Fruit fly (Drosophila melanogaster) whole organism, embryonic: ENCODE results near the gene FoxL1.

ENCODE experiments used
- Atf6 ChIP-seq: fragments of 200-800 bp; sonication (Bioruptor generic); IDR thresholded peaks from 2 replicates; pipeline ENCODE4 v1.3.6; 2022; ENCODE audit warnings: missing biosample characterization, missing genetic modification characterization
- CG10366 ChIP-seq: fragments of 200-800 bp; sonication (Bioruptor generic); IDR thresholded peaks from 2 replicates; pipeline ENCODE4 v1.3.6; 2022; ENCODE audit warnings: missing biosample characterization, missing genetic modification characterization
- CG10431 ChIP-seq: fragments of 200-800 bp; sonication (Bioruptor generic); optimal IDR thresholded peaks from 3 replicates; lab custom pipeline; 2018; ENCODE audit warnings: missing biosample characterization, mild to moderate bottlenecking, missing genetic modification characterization
- CG10959 ChIP-seq: fragments of 200-800 bp; sonication (Bioruptor generic); IDR thresholded peaks from 2 replicates; pipeline ENCODE4 v1.3.6; 2022; ENCODE audit warnings: missing biosample characterization, missing genetic modification characterization
- CG11560 ChIP-seq: fragments of 200-800 bp; sonication (Bioruptor generic); IDR thresholded peaks from 3 replicates; pipeline ENCODE4 v1.3.6; 2022; ENCODE audit warnings: missing biosample characterization, missing genetic modification characterization
- CG11695 ChIP-seq: fragments of 200-800 bp; sonication (Bioruptor generic); IDR thresholded peaks from 3 replicates; pipeline ENCODE4 v1.3.6; 2022; ENCODE audit warnings: missing biosample characterization, missing genetic modification characterization
- CG11723 ChIP-seq: fragments of 200-800 bp; sonication (Bioruptor generic); optimal IDR thresholded peaks from 2 replicates; lab custom pipeline; 2017; ENCODE audit warnings: missing biosample characterization, mild to moderate bottlenecking, missing genetic modification characterization
- CG13424 ChIP-seq: fragments of 200-800 bp; sonication (Bioruptor generic); optimal IDR thresholded peaks from 2 replicates; lab custom pipeline; 2019; ENCODE audit warnings: missing biosample characterization, mild to moderate bottlenecking, missing genetic modification characterization, moderate library complexity
- CG13894 ChIP-seq: fragments of 200-800 bp; sonication (Bioruptor generic); optimal IDR thresholded peaks from 3 replicates; lab custom pipeline; 2018; ENCODE audit warnings: missing biosample characterization, mild to moderate bottlenecking, missing genetic modification characterization, moderate library complexity
- CG14441 ChIP-seq: fragments of 200-800 bp; sonication (Bioruptor generic); IDR thresholded peaks from 2 replicates; pipeline ENCODE4 v1.3.6; 2022; ENCODE audit warnings: missing biosample characterization, missing genetic modification characterization
- CG15073 ChIP-seq: fragments of 200-800 bp; sonication (Bioruptor generic); optimal IDR thresholded peaks from 2 replicates; lab custom pipeline; 2016; ENCODE audit warnings: missing biosample characterization, missing genetic modification characterization
- CG16813 ChIP-seq: fragments of 200-800 bp; sonication (Bioruptor generic); IDR thresholded peaks from 3 replicates; pipeline ENCODE4 v1.3.6; 2022; ENCODE audit warnings: missing biosample characterization, missing genetic modification characterization; ENCODE audit not compliant: partially characterized antibody
- CG17186 ChIP-seq: fragments of 200-800 bp; sonication (Bioruptor generic); optimal IDR thresholded peaks from 3 replicates; lab custom pipeline; 2017; ENCODE audit warnings: missing biosample characterization, missing genetic modification reagents, missing genetic modification characterization
- CG17802 ChIP-seq: fragments of 200-800 bp; sonication (Bioruptor generic); optimal IDR thresholded peaks from 2 replicates; lab custom pipeline; 2018; ENCODE audit warnings: missing biosample characterization, mild to moderate bottlenecking, missing genetic modification characterization, moderate library complexity
- CG17912 ChIP-seq: fragments of 200-800 bp; sonication (Bioruptor generic); optimal IDR thresholded peaks from 2 replicates; lab custom pipeline; 2018; ENCODE audit warnings: missing biosample characterization, mild to moderate bottlenecking, missing genetic modification characterization
- CG2120 ChIP-seq: fragments of 200-800 bp; sonication (Bioruptor generic); optimal IDR thresholded peaks from 3 replicates; lab custom pipeline; 2016; ENCODE audit warnings: missing biosample characterization, missing genetic modification characterization
- CG2129 ChIP-seq: fragments of 200-800 bp; sonication (Bioruptor generic); IDR thresholded peaks from 2 replicates; pipeline ENCODE4 v1.3.6; 2022; ENCODE audit warnings: missing biosample characterization, missing genetic modification characterization; ENCODE audit not compliant: partially characterized antibody
- CG3163 ChIP-seq: fragments of 200-800 bp; sonication (Bioruptor generic); optimal IDR thresholded peaks from 3 replicates; lab custom pipeline; 2016; ENCODE audit warnings: missing biosample characterization, missing genetic modification characterization
- CG32532 ChIP-seq: fragments of 200-800 bp; sonication (Bioruptor generic); IDR thresholded peaks from 2 replicates; pipeline ENCODE4 v1.3.6; 2022; ENCODE audit warnings: missing biosample characterization, missing genetic modification characterization
- CG6175 ChIP-seq: fragments of 200-800 bp; sonication (Bioruptor generic); IDR thresholded peaks from 3 replicates; pipeline ENCODE4 v1.3.6; 2022; ENCODE audit warnings: missing biosample characterization, missing genetic modification characterization
- CG7357 ChIP-seq: fragments of 200-800 bp; sonication (Bioruptor generic); IDR thresholded peaks from 3 replicates; pipeline ENCODE4 v1.3.6; 2022; ENCODE audit warnings: missing biosample characterization, missing genetic modification characterization
- CG8290 ChIP-seq, 3 experiments: fragments of 200-800 bp; sonication (Bioruptor generic); optimal IDR thresholded peaks; 2 replicates each; lab custom pipeline; 2016 to 2019; ENCODE audit warnings: missing biosample characterization in 3 of 3, missing genetic modification characterization in 3 of 3, mild to moderate bottlenecking in 2 of 3, moderate library complexity in 1 of 3
- CG9817 ChIP-seq: fragments of 200-800 bp; sonication (Bioruptor generic); optimal IDR thresholded peaks from 2 replicates; lab custom pipeline; 2018; ENCODE audit warnings: missing biosample characterization, mild to moderate bottlenecking, missing genetic modification characterization, moderate library complexity
- CkIIα-i1 ChIP-seq: fragments of 200-800 bp; sonication (Bioruptor generic); IDR thresholded peaks from 2 replicates; pipeline ENCODE4 v1.3.6; 2022; ENCODE audit warnings: missing biosample characterization, missing genetic modification characterization
- CrebB ChIP-seq: fragments of 200-800 bp; sonication (Bioruptor generic); optimal IDR thresholded peaks from 3 replicates; lab custom pipeline; 2018; ENCODE audit warnings: missing biosample characterization, mild to moderate bottlenecking, missing genetic modification characterization
- Ets65A ChIP-seq: fragments of 200-800 bp; sonication (Bioruptor generic); peaks from one replicate; lab custom pipeline; 2016; ENCODE audit warnings: missing biosample characterization, missing genetic modification characterization
- HLH3B ChIP-seq: fragments of 200-800 bp; sonication (Bioruptor generic); IDR thresholded peaks from 2 replicates; pipeline ENCODE4 v1.3.6; 2022; ENCODE audit warnings: missing biosample characterization, missing genetic modification characterization
- HLH54F ChIP-seq: fragments of 200-800 bp; sonication (Bioruptor generic); optimal IDR thresholded peaks from 3 replicates; lab custom pipeline; 2016; ENCODE audit warnings: missing biosample characterization, missing genetic modification characterization
- Meics ChIP-seq: fragments of 200-800 bp; sonication (Bioruptor generic); optimal IDR thresholded peaks from 2 replicates; lab custom pipeline; 2017; ENCODE audit warnings: missing biosample characterization, mild to moderate bottlenecking, missing genetic modification characterization
- Rfx ChIP-seq: fragments of 200-800 bp; sonication (Bioruptor generic); IDR thresholded peaks from 2 replicates; pipeline ENCODE4 v1.3.6; 2022; ENCODE audit warnings: missing biosample characterization, missing genetic modification characterization
- TFAM ChIP-seq: fragments of 200-800 bp; sonication (Bioruptor generic); optimal IDR thresholded peaks from 2 replicates; lab custom pipeline; 2017; ENCODE audit warnings: missing biosample characterization, missing genetic modification characterization, inconsistent platforms
- Taf1 ChIP-seq: fragments of 200-800 bp; sonication (Bioruptor generic); IDR thresholded peaks from 2 replicates; pipeline ENCODE4 v1.3.6; 2022; ENCODE audit warnings: missing biosample characterization, missing genetic modification characterization
- Xbp1 ChIP-seq: fragments of 200-800 bp; sonication (Bioruptor generic); optimal IDR thresholded peaks from 3 replicates; lab custom pipeline; 2016; ENCODE audit warnings: missing biosample characterization, mild to moderate bottlenecking, missing genetic modification characterization
- ac ChIP-seq: fragments of 200-800 bp; sonication (Bioruptor generic); optimal IDR thresholded peaks from 3 replicates; lab custom pipeline; 2017; ENCODE audit warnings: missing biosample characterization, mild to moderate bottlenecking, missing genetic modification characterization
- bcd ChIP-seq: fragments of 200-800 bp; sonication (Bioruptor generic); optimal IDR thresholded peaks from 2 replicates; lab custom pipeline; 2017; ENCODE audit warnings: missing biosample characterization, mild to moderate bottlenecking, missing genetic modification characterization
- crol ChIP-seq: fragments of 200-800 bp; sonication (Bioruptor generic); IDR thresholded peaks from 2 replicates; pipeline ENCODE4 v1.3.6; 2022; ENCODE audit warnings: missing biosample characterization, missing genetic modification characterization
- ems ChIP-seq: fragments of 200-800 bp; sonication (Bioruptor generic); optimal IDR thresholded peaks from 3 replicates; lab custom pipeline; 2016; ENCODE audit warnings: missing biosample characterization, missing genetic modification characterization
- gce ChIP-seq: fragments of 200-800 bp; sonication (Bioruptor generic); IDR thresholded peaks from 3 replicates; pipeline ENCODE4 v1.3.6; 2022; ENCODE audit warnings: missing biosample characterization, missing genetic modification characterization
- grau ChIP-seq: fragments of 200-800 bp; optimal IDR thresholded peaks from 3 replicates; lab custom pipeline; 2019; ENCODE audit warnings: missing biosample characterization, mild to moderate bottlenecking, missing genetic modification characterization, moderate library complexity
- her ChIP-seq: fragments of 200-800 bp; sonication (Bioruptor generic); optimal IDR thresholded peaks from 2 replicates; lab custom pipeline; 2016; ENCODE audit warnings: missing biosample characterization, missing genetic modification characterization
- odd ChIP-seq: fragments of 200-800 bp; sonication (Bioruptor generic); optimal IDR thresholded peaks from 2 replicates; lab custom pipeline; 2017; ENCODE audit warnings: missing biosample characterization, mild to moderate bottlenecking, missing genetic modification characterization
- ranshi ChIP-seq: fragments of 200-800 bp; sonication (Bioruptor generic); IDR thresholded peaks from 2 replicates; pipeline ENCODE4 v1.3.6; 2022; ENCODE audit warnings: missing biosample characterization, missing genetic modification characterization
- row ChIP-seq: fragments of 200-800 bp; sonication (Bioruptor generic); IDR thresholded peaks from 3 replicates; pipeline ENCODE4 v1.3.6; 2022; ENCODE audit warnings: missing biosample characterization, missing genetic modification characterization
- sens-2 ChIP-seq: fragments of 200-800 bp; sonication (Bioruptor generic); IDR thresholded peaks from 2 replicates; pipeline ENCODE4 v1.3.6; 2022; ENCODE audit warnings: missing biosample characterization, missing genetic modification characterization
- seq ChIP-seq: fragments of 200-800 bp; sonication (Bioruptor generic); IDR thresholded peaks from 2 replicates; pipeline ENCODE4 v1.3.6; 2022; ENCODE audit warnings: missing biosample characterization, missing genetic modification characterization
- so ChIP-seq: fragments of 200-800 bp; sonication (Bioruptor generic); IDR thresholded peaks from 3 replicates; pipeline ENCODE4 v1.3.6; 2022; ENCODE audit warnings: missing biosample characterization, missing genetic modification characterization
- ssp ChIP-seq: fragments of 200-800 bp; sonication (Bioruptor generic); IDR thresholded peaks from 2 replicates; pipeline ENCODE4 v1.3.6; 2022; ENCODE audit warnings: missing biosample characterization, missing genetic modification characterization
- tap ChIP-seq: fragments of 200-800 bp; optimal IDR thresholded peaks from 3 replicates; lab custom pipeline; 2019; ENCODE audit warnings: missing biosample characterization, mild to moderate bottlenecking, missing genetic modification characterization, moderate library complexity
- tll ChIP-seq, 2 experiments: fragments of 200-800 bp in 1 of 2; fragments of >200 bp in 1 of 2; sonication (Bioruptor generic) in 1 of 2; optimal IDR thresholded peaks; 2 replicates each; lab custom pipeline; 2017 to 2019; ENCODE audit warnings: missing biosample characterization in 2 of 2, missing genetic modification characterization in 2 of 2, mild to moderate bottlenecking in 1 of 2, moderate library complexity in 1 of 2
- tup ChIP-seq: fragments of 200-800 bp; sonication (Bioruptor generic); optimal IDR thresholded peaks from 2 replicates; lab custom pipeline; 2016; ENCODE audit warnings: missing biosample characterization, mild to moderate bottlenecking, missing genetic modification characterization, moderate library complexity
- unc-4 ChIP-seq: fragments of 200-800 bp; sonication (Bioruptor generic); IDR thresholded peaks from 2 replicates; pipeline ENCODE4 v1.3.6; 2022; ENCODE audit warnings: missing biosample characterization, missing genetic modification characterization; ENCODE audit not compliant: partially characterized antibody
- zen ChIP-seq: fragments of 200-800 bp; sonication (Bioruptor generic); optimal IDR thresholded peaks from 3 replicates; lab custom pipeline; 2018; ENCODE audit warnings: missing biosample characterization, mild to moderate bottlenecking, missing genetic modification characterization, moderate library complexity

FoxL1 gene

dm6 chr3L:4007256-4007655 lies 11.4 kb upstream of the FoxL1 start (continued):
- TF ChIP-seq TFAM (GFP tag; lab: Kevin White, UChicago), result no peak
- no peak for TF ChIP-seq CG10959
- TF ChIP-seq CG13424 (tag; lab: Kevin White, UChicago), result peak; percentile 37
- TF ChIP-seq ems (GFP tag; lab: Kevin White, UChicago), result no peak
- no peak for TF ChIP-seq zen (tag; lab: Kevin White, UChicago)
- no peak for TF ChIP-seq ssp (GFP tag; lab: Robert Waterston, UW)
- TF ChIP-seq grau (tag; lab: Kevin White, UChicago), result peak; percentile 38
- TF ChIP-seq CG7357, result no peak
- TF ChIP-seq bcd, result no peak
- no peak for TF ChIP-seq gce (GFP tag; lab: Robert Waterston, UW)
- TF ChIP-seq CG9817 (tag; lab: Kevin White, UChicago), result no peak
- TF ChIP-seq Rfx (GFP tag; lab: Robert Waterston, UW), result no peak
- peak; percentile 71 for TF ChIP-seq Ets65A (GFP tag; lab: Kevin White, UChicago)
- no peak for TF ChIP-seq CG15073
- no peak for TF ChIP-seq CG3163 (GFP tag; lab: Kevin White, UChicago)
- TF ChIP-seq Atf6 (GFP tag; lab: Robert Waterston, UW), result no peak
- no peak for TF ChIP-seq tap (tag; lab: Kevin White, UChicago)
- TF ChIP-seq CkIIα-i1 (GFP tag; lab: Robert Waterston, UW), result no peak
- TF ChIP-seq CG16813 (GFP tag; lab: Robert Waterston, UW), result no peak
- TF ChIP-seq CG13894, result peak; percentile 62
- no peak for TF ChIP-seq unc-4
- no peak for TF ChIP-seq CG2129 (GFP tag; lab: Robert Waterston, UW)
- no peak for TF ChIP-seq ranshi (GFP tag; lab: Robert Waterston, UW)
- TF ChIP-seq CG11695 (GFP tag; lab: Robert Waterston, UW), result no peak
- TF ChIP-seq CG10431 (GFP tag; lab: Kevin White, UChicago), result no peak
- no peak for TF ChIP-seq HLH3B (GFP tag; lab: Robert Waterston, UW)
- TF ChIP-seq CG17186 (GFP tag; lab: Kevin White, UChicago), result no peak
- no peak for TF ChIP-seq odd
- TF ChIP-seq CG2120 (GFP tag; lab: Kevin White, UChicago), result peak; percentile 34
- TF ChIP-seq CG11560 (tag; lab: Robert Waterston, UW), result no peak
- TF ChIP-seq seq, result no peak
- no peak for TF ChIP-seq Taf1 (GFP tag; lab: Robert Waterston, UW)
- TF ChIP-seq crol (GFP tag; lab: Robert Waterston, UW), result no peak
- TF ChIP-seq CG17802 (tag; lab: Kevin White, UChicago), result no peak
- TF ChIP-seq HLH54F (GFP tag; lab: Kevin White, UChicago), result no peak
- TF ChIP-seq Xbp1 (GFP tag; lab: Kevin White, UChicago), result peak; percentile 5
- TF ChIP-seq ac (GFP tag; lab: Kevin White, UChicago), result no peak
- no peak for TF ChIP-seq CG14441 (GFP tag; lab: Robert Waterston, UW)
- no peak for TF ChIP-seq tll (GFP tag; optimal IDR thresholded peaks at IDR 0.05; lab: Kevin White, UChicago)
- no peak for TF ChIP-seq CG17912 (GFP tag; lab: Kevin White, UChicago)
- TF ChIP-seq CG32532, result no peak
- TF ChIP-seq CG6175 (GFP tag; lab: Robert Waterston, UW), result no peak
- peak; percentile 35; the same call in 1 of the 3 replicates for TF ChIP-seq row (GFP tag; lab: Robert Waterston, UW)
- TF ChIP-seq CrebB, result no peak
- TF ChIP-seq so (GFP tag; lab: Robert Waterston, UW), result no peak
- TF ChIP-seq her (GFP tag; lab: Kevin White, UChicago), result no peak
- TF ChIP-seq CG8290 (GFP tag; optimal IDR thresholded peaks at IDR 0.05; lab: Kevin White, UChicago), result no peak
- no peak for TF ChIP-seq CG8290 (tag; optimal IDR thresholded peaks at IDR 0.05; lab: Kevin White, UChicago)
- no peak for TF ChIP-seq CG10366 (GFP tag; lab: Robert Waterston, UW)
- TF ChIP-seq Meics (GFP tag; lab: Kevin White, UChicago), result no peak
- no peak for TF ChIP-seq sens-2 (GFP tag; lab: Robert Waterston, UW)
- no peak for TF ChIP-seq CG11723 (GFP tag; lab: Kevin White, UChicago)
- TF ChIP-seq tup (GFP tag; lab: Kevin White, UChicago), result no peak
